Fruit fly (Drosophila melanogaster) Kc167 (cell line): Measurements from ENCODE around the gene GstD5.

ENCODE experiments used
- Myc ChIP-seq: fragments of >200 bp; optimal IDR thresholded peaks from 2 replicates; lab custom pipeline; 2017; ENCODE audit warnings: missing external identifiers
- Sin3A ChIP-seq: fragments of >200 bp; optimal IDR thresholded peaks from 2 replicates; lab custom pipeline; 2018; ENCODE audit warnings: missing external identifiers
- h ChIP-seq: fragments of >200 bp; optimal IDR thresholded peaks from 3 replicates; lab custom pipeline; 2018; ENCODE audit warnings: missing external identifiers
- insv ChIP-seq: fragments of >200 bp; optimal IDR thresholded peaks from 3 replicates; lab custom pipeline; 2018; ENCODE audit warnings: missing external identifiers
- psq ChIP-seq: fragments of >200 bp; optimal IDR thresholded peaks from 2 replicates; lab custom pipeline; 2017; ENCODE audit warnings: missing external identifiers

DNA sequence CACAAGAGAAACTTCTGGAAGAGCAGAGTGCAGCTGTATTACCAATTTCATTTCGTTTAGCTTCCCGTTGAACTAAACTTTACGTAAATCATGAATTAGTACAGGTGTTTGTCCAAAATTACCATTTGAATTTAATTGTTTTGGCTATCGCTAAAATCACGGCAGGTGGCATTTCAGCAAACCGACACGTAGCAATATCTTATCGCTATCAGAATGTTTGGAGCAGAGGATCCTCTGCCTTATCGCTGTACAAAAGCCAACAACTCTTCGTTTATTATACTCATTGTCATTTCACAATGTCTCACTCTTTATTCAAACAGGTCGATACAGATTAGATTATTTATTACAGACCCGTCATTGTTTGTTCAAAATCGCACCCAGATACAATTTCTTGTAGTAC lies 9.6 kb upstream of the GstD5 start:
- no peak for TF ChIP-seq h
- no peak for TF ChIP-seq psq (lab: Kevin White, UChicago)
- no peak for TF ChIP-seq Sin3A
- no peak for TF ChIP-seq Myc (lab: Kevin White, UChicago)
- no peak for TF ChIP-seq insv (lab: Kevin White, UChicago)
